Fruit fly (Drosophila melanogaster) whole organism, embryonic: ENCODE results near the gene Spt6.

Source experiments
- B-H2 ChIP-seq: fragments of 200-800 bp; sonication (Bioruptor generic); optimal IDR thresholded peaks from 2 replicates; lab custom pipeline; 2018; ENCODE audit warnings: missing biosample characterization, mild to moderate bottlenecking, missing genetic modification characterization
- CG10565 ChIP-seq: fragments of 200-800 bp; sonication (Bioruptor generic); optimal IDR thresholded peaks from 3 replicates; lab custom pipeline; 2016; ENCODE audit warnings: missing biosample characterization, mild to moderate bottlenecking, missing genetic modification characterization
- CG11504 ChIP-seq: fragments of 200-800 bp; sonication (Bioruptor generic); optimal IDR thresholded peaks from 3 replicates; lab custom pipeline; 2019; ENCODE audit warnings: missing biosample characterization, mild to moderate bottlenecking, missing genetic modification characterization, moderate library complexity
- CG11696 ChIP-seq: fragments of 200-800 bp; sonication (Bioruptor generic); IDR thresholded peaks from 2 replicates; pipeline ENCODE4 v1.3.6; 2022; ENCODE audit warnings: missing biosample characterization, missing genetic modification characterization
- CG12769 ChIP-seq: fragments of 200-800 bp; sonication (Bioruptor generic); optimal IDR thresholded peaks from 2 replicates; lab custom pipeline; 2019; ENCODE audit warnings: missing biosample characterization, mild to moderate bottlenecking, missing genetic modification characterization, moderate library complexity
- CG14014 ChIP-seq: fragments of 200-800 bp; sonication (Bioruptor generic); IDR thresholded peaks from 2 replicates; pipeline ENCODE4 v1.3.6; 2022; ENCODE audit warnings: missing biosample characterization, missing genetic modification characterization
- CG14860 ChIP-seq: fragments of 200-800 bp; sonication (Bioruptor generic); IDR thresholded peaks from 3 replicates; pipeline ENCODE4 v1.3.6; 2022; ENCODE audit warnings: missing biosample characterization, missing genetic modification characterization; ENCODE audit not compliant: partially characterized antibody
- CG15269 ChIP-seq: fragments of 200-800 bp; sonication (Bioruptor generic); optimal IDR thresholded peaks from 2 replicates; lab custom pipeline; 2018; ENCODE audit warnings: missing biosample characterization, mild to moderate bottlenecking, missing genetic modification characterization, moderate library complexity
- CG16813 ChIP-seq: fragments of 200-800 bp; sonication (Bioruptor generic); IDR thresholded peaks from 3 replicates; pipeline ENCODE4 v1.3.6; 2022; ENCODE audit warnings: missing biosample characterization, missing genetic modification characterization; ENCODE audit not compliant: partially characterized antibody
- CG16863 ChIP-seq: fragments of 200-800 bp; sonication (Bioruptor generic); optimal IDR thresholded peaks from 3 replicates; lab custom pipeline; 2016; ENCODE audit warnings: missing biosample characterization, missing genetic modification characterization
- CG1792 ChIP-seq: fragments of 200-800 bp; sonication (Bioruptor generic); optimal IDR thresholded peaks from 2 replicates; lab custom pipeline; 2016; ENCODE audit warnings: missing biosample characterization, missing genetic modification characterization
- CG18262 ChIP-seq: fragments of 200-800 bp; optimal IDR thresholded peaks from 3 replicates; lab custom pipeline; 2019; ENCODE audit warnings: missing biosample characterization, mild to moderate bottlenecking, missing genetic modification characterization, moderate library complexity
- CG30403 ChIP-seq: fragments of 200-800 bp; sonication (Bioruptor generic); optimal IDR thresholded peaks from 3 replicates; lab custom pipeline; 2016; ENCODE audit warnings: missing biosample characterization, missing genetic modification characterization
- CG3726 ChIP-seq: fragments of 200-800 bp; sonication (Bioruptor generic); IDR thresholded peaks from 3 replicates; pipeline ENCODE4, ENCODE4 v1.3.6; 2022; ENCODE audit warnings: missing biosample characterization, missing genetic modification characterization
- CG3838 ChIP-seq: fragments of 200-800 bp; sonication (Bioruptor generic); optimal IDR thresholded peaks from 3 replicates; lab custom pipeline; 2016; ENCODE audit warnings: missing biosample characterization, missing genetic modification characterization
- CG4854 ChIP-seq: fragments of 200-800 bp; sonication (Bioruptor generic); optimal IDR thresholded peaks from 2 replicates; lab custom pipeline; 2016; ENCODE audit warnings: missing biosample characterization, missing genetic modification characterization, inconsistent platforms
- CG6791 ChIP-seq: fragments of 200-800 bp; sonication (Bioruptor generic); IDR thresholded peaks from 3 replicates; pipeline ENCODE4 v1.3.6; 2022; ENCODE audit warnings: missing biosample characterization, missing genetic modification characterization; ENCODE audit not compliant: partially characterized antibody
- CG7745 ChIP-seq: fragments of 200-800 bp; sonication (Bioruptor generic); optimal IDR thresholded peaks from 2 replicates; lab custom pipeline; 2018; ENCODE audit warnings: missing biosample characterization, mild to moderate bottlenecking, missing genetic modification characterization, moderate library complexity
- CG8290 ChIP-seq, 3 experiments: fragments of 200-800 bp; sonication (Bioruptor generic); optimal IDR thresholded peaks; 2 replicates each; lab custom pipeline; 2016 to 2019; ENCODE audit warnings: missing biosample characterization in 3 of 3, missing genetic modification characterization in 3 of 3, mild to moderate bottlenecking in 2 of 3, moderate library complexity in 1 of 3
- CG8478 ChIP-seq: fragments of >200 bp; optimal IDR thresholded peaks from 2 replicates; lab custom pipeline; 2018
- Camta ChIP-seq: fragments of 200-800 bp; sonication (Bioruptor generic); optimal IDR thresholded peaks from 2 replicates; lab custom pipeline; 2016; ENCODE audit warnings: missing biosample characterization, missing genetic modification characterization
- CrebB ChIP-seq: fragments of 200-800 bp; sonication (Bioruptor generic); optimal IDR thresholded peaks from 3 replicates; lab custom pipeline; 2018; ENCODE audit warnings: missing biosample characterization, mild to moderate bottlenecking, missing genetic modification characterization
- Drgx ChIP-seq: fragments of 200-800 bp; sonication (Bioruptor generic); IDR thresholded peaks from 2 replicates; pipeline ENCODE4 v1.3.6; 2022; ENCODE audit warnings: missing biosample characterization, missing genetic modification characterization
- Fer1 ChIP-seq: fragments of 200-800 bp; sonication (Bioruptor generic); optimal IDR thresholded peaks from 2 replicates; lab custom pipeline; 2017; ENCODE audit warnings: missing biosample characterization, mild to moderate bottlenecking, missing genetic modification characterization
- HLH4C ChIP-seq: fragments of 200-800 bp; sonication (Bioruptor generic); IDR thresholded peaks from 3 replicates; pipeline ENCODE4 v1.3.6; 2022; ENCODE audit warnings: missing biosample characterization, missing genetic modification characterization; ENCODE audit not compliant: partially characterized antibody
- Hr39 ChIP-seq: fragments of >200 bp; optimal IDR thresholded peaks from 2 replicates; lab custom pipeline; 2017
- MESR4 ChIP-seq: fragments of 200-800 bp; sonication (Bioruptor generic); optimal IDR thresholded peaks from 2 replicates; lab custom pipeline; 2018; ENCODE audit warnings: missing biosample characterization, mild to moderate bottlenecking, missing genetic modification characterization, moderate library complexity
- Ravus ChIP-seq: fragments of 200-800 bp; sonication (Bioruptor generic); IDR thresholded peaks from 2 replicates; pipeline ENCODE4 v1.3.6; 2022; ENCODE audit warnings: missing biosample characterization, missing genetic modification characterization
- ato ChIP-seq: fragments of 200-800 bp; sonication (Bioruptor generic); IDR thresholded peaks from 2 replicates; pipeline ENCODE4 v1.3.6; 2022; ENCODE audit warnings: missing biosample characterization, missing genetic modification characterization; ENCODE audit not compliant: partially characterized antibody
- bbx ChIP-seq: fragments of 200-800 bp; sonication (Bioruptor generic); IDR thresholded peaks from 2 replicates; pipeline ENCODE4 v1.3.6; 2022; ENCODE audit warnings: missing biosample characterization, missing genetic modification characterization; ENCODE audit not compliant: partially characterized antibody
- bigmax ChIP-seq: fragments of 200-800 bp; sonication (Bioruptor generic); optimal IDR thresholded peaks from 2 replicates; lab custom pipeline; 2018; ENCODE audit warnings: missing biosample characterization, mild to moderate bottlenecking, missing genetic modification characterization
- crc ChIP-seq: fragments of 200-800 bp; sonication (Bioruptor generic); optimal IDR thresholded peaks from 2 replicates; lab custom pipeline; 2016; ENCODE audit warnings: missing biosample characterization, missing genetic modification characterization
- gro ChIP-seq: fragments of 200-800 bp; sonication (Bioruptor generic); optimal IDR thresholded peaks from 2 replicates; lab custom pipeline; 2016; ENCODE audit warnings: missing biosample characterization, missing genetic modification characterization
- ham ChIP-seq: fragments of 200-800 bp; sonication (Bioruptor generic); IDR thresholded peaks from 2 replicates; pipeline ENCODE4 v1.3.6; 2022; ENCODE audit warnings: missing biosample characterization, missing genetic modification characterization
- hbn ChIP-seq: fragments of 200-800 bp; sonication (Bioruptor generic); IDR thresholded peaks from 2 replicates; pipeline ENCODE4 v1.3.6; 2022; ENCODE audit warnings: missing biosample characterization, missing genetic modification characterization; ENCODE audit not compliant: partially characterized antibody
- hth ChIP-seq: fragments of >200 bp; optimal IDR thresholded peaks from 2 replicates; lab custom pipeline; 2017; ENCODE audit warnings: inconsistent platforms
- jumu ChIP-seq: fragments of 200-800 bp; sonication (Bioruptor generic); optimal IDR thresholded peaks from 3 replicates; lab custom pipeline; 2016; ENCODE audit warnings: missing biosample characterization, missing genetic modification characterization
- mld ChIP-seq: fragments of 200-800 bp; sonication (Bioruptor generic); IDR thresholded peaks from 3 replicates; pipeline ENCODE4 v1.3.6; 2022; ENCODE audit warnings: missing biosample characterization, missing genetic modification characterization; ENCODE audit not compliant: partially characterized antibody
- pfk ChIP-seq: fragments of 200-800 bp; sonication (Bioruptor generic); optimal IDR thresholded peaks from 2 replicates; lab custom pipeline; 2018; ENCODE audit warnings: missing biosample characterization, mild to moderate bottlenecking, missing genetic modification characterization, moderate library complexity
- pho ChIP-seq: fragments of 200-800 bp; sonication (Bioruptor generic); optimal IDR thresholded peaks from 2 replicates; lab custom pipeline; 2016; ENCODE audit warnings: missing biosample characterization, missing genetic modification characterization
- psq ChIP-seq: fragments of 200-800 bp; sonication (Bioruptor generic); optimal IDR thresholded peaks from 2 replicates; lab custom pipeline; 2017; ENCODE audit warnings: missing biosample characterization, missing genetic modification characterization
- pzg ChIP-seq: fragments of 200-800 bp; sonication (Bioruptor generic); optimal IDR thresholded peaks from 3 replicates; lab custom pipeline; 2018; ENCODE audit warnings: missing biosample characterization, mild to moderate bottlenecking, missing genetic modification characterization, moderate library complexity
- ranshi ChIP-seq: fragments of 200-800 bp; sonication (Bioruptor generic); IDR thresholded peaks from 2 replicates; pipeline ENCODE4 v1.3.6; 2022; ENCODE audit warnings: missing biosample characterization, missing genetic modification characterization
- rib ChIP-seq: fragments of 200-800 bp; sonication (Bioruptor generic); IDR thresholded peaks from 2 replicates; pipeline ENCODE4 v1.3.6; 2022; ENCODE audit warnings: missing biosample characterization, missing genetic modification characterization
- seq ChIP-seq: fragments of 200-800 bp; sonication (Bioruptor generic); IDR thresholded peaks from 2 replicates; pipeline ENCODE4 v1.3.6; 2022; ENCODE audit warnings: missing biosample characterization, missing genetic modification characterization
- tap ChIP-seq: fragments of 200-800 bp; optimal IDR thresholded peaks from 3 replicates; lab custom pipeline; 2019; ENCODE audit warnings: missing biosample characterization, mild to moderate bottlenecking, missing genetic modification characterization, moderate library complexity
- tin ChIP-seq: fragments of 200-800 bp; sonication (Bioruptor generic); optimal IDR thresholded peaks from 3 replicates; lab custom pipeline; 2016; ENCODE audit warnings: missing biosample characterization, missing genetic modification characterization
- tio ChIP-seq: fragments of 200-800 bp; sonication (Bioruptor generic); optimal IDR thresholded peaks from 2 replicates; lab custom pipeline; 2017; ENCODE audit warnings: missing biosample characterization, missing genetic modification characterization, inconsistent platforms
- tna ChIP-seq: fragments of 200-800 bp; sonication (Bioruptor generic); IDR thresholded peaks from 2 replicates; pipeline ENCODE4 v1.3.6; 2022; ENCODE audit warnings: missing biosample characterization, missing genetic modification characterization; ENCODE audit not compliant: partially characterized antibody
- trem ChIP-seq: fragments of 200-800 bp; optimal IDR thresholded peaks from 3 replicates; lab custom pipeline; 2019; ENCODE audit warnings: missing biosample characterization, mild to moderate bottlenecking, missing genetic modification characterization, moderate library complexity
- vvl ChIP-seq: fragments of 200-800 bp; sonication (Bioruptor generic); IDR thresholded peaks from 2 replicates; pipeline ENCODE4 v1.3.6; 2022; ENCODE audit warnings: missing biosample characterization, missing genetic modification characterization

Spt6 gene

dm6 chrX:6260900-6261299, 6.7 kb upstream of the Spt6 start, which contains the start of gene Josd (continued):
- peak; percentile 17 for TF ChIP-seq B-H2 (GFP tag; lab: Kevin White, UChicago)
- TF ChIP-seq tna (GFP tag; lab: Robert Waterston, UW), result peak; percentile 54
- TF ChIP-seq Drgx (GFP tag; lab: Robert Waterston, UW), result no peak
- peak; percentile 67; the same call in 1 of the 3 replicates for TF ChIP-seq mld
- TF ChIP-seq CG12769 (tag; lab: Kevin White, UChicago), result no peak
- peak; percentile 6 for TF ChIP-seq trem (tag; lab: Kevin White, UChicago)
- no peak for TF ChIP-seq bigmax
- no peak for TF ChIP-seq CG8478 (lab: Kevin White, UChicago)
- TF ChIP-seq MESR4, result peak; percentile 24
- TF ChIP-seq ham (GFP tag; lab: Robert Waterston, UW), result no peak
- TF ChIP-seq pzg, result peak; percentile 51
- peak; percentile 83 for TF ChIP-seq bbx (GFP tag; lab: Robert Waterston, UW)
- TF ChIP-seq CG7745 (tag; lab: Kevin White, UChicago), result no peak
- TF ChIP-seq CG6791 (GFP tag; lab: Robert Waterston, UW), result peak; percentile 83
- no peak for TF ChIP-seq jumu
- TF ChIP-seq CG3838 (GFP tag; lab: Kevin White, UChicago), result no peak
- TF ChIP-seq pho (GFP tag; lab: Kevin White, UChicago), result no peak
- TF ChIP-seq hth (lab: Kevin White, UChicago), result no peak
- no peak for TF ChIP-seq tin
- no peak for TF ChIP-seq gro
- peak; percentile 74 for TF ChIP-seq HLH4C (GFP tag; lab: Robert Waterston, UW)
- no peak for TF ChIP-seq Hr39
- TF ChIP-seq CG4854 (GFP tag; lab: Kevin White, UChicago), result no peak
- no peak for TF ChIP-seq CG11696
- no peak for TF ChIP-seq crc (GFP tag; lab: Kevin White, UChicago)
- no peak for TF ChIP-seq psq (GFP tag; lab: Kevin White, UChicago)
- TF ChIP-seq tap (tag; lab: Kevin White, UChicago), result no peak
- peak; percentile 16 for TF ChIP-seq CG11504
- no peak for TF ChIP-seq CG16863 (GFP tag; lab: Kevin White, UChicago)
- TF ChIP-seq CG10565 (GFP tag; lab: Kevin White, UChicago), result no peak
- no peak for TF ChIP-seq Ravus (GFP tag; lab: Robert Waterston, UW)
- no peak for TF ChIP-seq rib
- TF ChIP-seq tio (GFP tag; lab: Kevin White, UChicago), result no peak
- TF ChIP-seq CG1792, result no peak
- TF ChIP-seq CG14860 (GFP tag; lab: Robert Waterston, UW), result peak; percentile 69
- TF ChIP-seq ranshi, result no peak
- no peak for TF ChIP-seq CG18262 (tag; lab: Kevin White, UChicago)
- TF ChIP-seq ato (GFP tag; lab: Robert Waterston, UW), result peak; percentile 50; the same call in 1 of the 2 replicates
- no peak for TF ChIP-seq pfk (GFP tag; lab: Kevin White, UChicago)
- TF ChIP-seq CG3726, result no peak
- TF ChIP-seq Camta (GFP tag; lab: Kevin White, UChicago), result no peak
- TF ChIP-seq vvl (GFP tag; lab: Robert Waterston, UW), result 0 out of 2 replicates have a peak, but pooled peaks have one; percentile 8
- no peak for TF ChIP-seq CrebB (tag; lab: Kevin White, UChicago)
- peak; percentile 85 for TF ChIP-seq CG16813 (GFP tag; lab: Robert Waterston, UW)
- TF ChIP-seq CG30403 (GFP tag; lab: Kevin White, UChicago), result no peak
- TF ChIP-seq seq (GFP tag; lab: Robert Waterston, UW), result no peak
- TF ChIP-seq CG15269 (tag; lab: Kevin White, UChicago), result no peak
- TF ChIP-seq CG8290 (GFP tag; optimal IDR thresholded peaks at IDR 0.05; lab: Kevin White, UChicago), result no peak
- peak in 1 of 2 experiments; percentile 41 for TF ChIP-seq CG8290 (tag; optimal IDR thresholded peaks at IDR 0.05; lab: Kevin White, UChicago)
- TF ChIP-seq CG14014 (GFP tag; lab: Robert Waterston, UW), result no peak
- peak; percentile 3 for TF ChIP-seq Fer1 (GFP tag; lab: Kevin White, UChicago)
- peak; percentile 87 for TF ChIP-seq hbn
